Worm (Caenorhabditis elegans): Measurements from ENCODE around the gene daf-9.
A peak's percentile ranks its signal among the peaks of the same experiment; 100 is the strongest.

Gene daf-9

ce11 chrX:6169252-6169651 is 27.5 kb upstream of the daf-9 start, which contains the start of gene T25B2.2 (continued):
- no peak for TF ChIP-seq ceh-28 (tag; optimal IDR thresholded peaks at IDR 0.05)
- no peak for TF ChIP-seq ceh-62 (tag; optimal IDR thresholded peaks at IDR 0.05)
- TF ChIP-seq hmg-1.1 (GFP tag; IDR thresholded peaks at IDR 0.05), result no peak
- no peak for TF ChIP-seq tag-97 (GFP tag; IDR thresholded peaks at IDR 0.05)
- no peak for TF ChIP-seq pha-4 (GFP tag; IDR thresholded peaks at IDR 0.05)
- TF ChIP-seq pha-4 (tag; optimal IDR thresholded peaks at IDR 0.05), result no peak
- TF ChIP-seq unc-39 (tag; optimal IDR thresholded peaks at IDR 0.05), result no peak
- TF ChIP-seq nhr-48 (tag; optimal IDR thresholded peaks at IDR 0.05), result no peak
- TF ChIP-seq dmd-9 (GFP tag; IDR thresholded peaks at IDR 0.05), result no peak
- TF ChIP-seq zip-11 (GFP tag; IDR thresholded peaks at IDR 0.05), result no peak
- no peak for TF ChIP-seq snpc-4 (tag; optimal IDR thresholded peaks at IDR 0.05)
- no peak for TF ChIP-seq Y5F2A.4 (GFP tag; optimal IDR thresholded peaks at IDR 0.05)
- no peak for TF ChIP-seq F37D6.2 (tag; optimal IDR thresholded peaks at IDR 0.05)
- no peak for TF ChIP-seq daf-19 (GFP tag; conservative IDR thresholded peaks at IDR 0.05)
- peak in 1 of 2 experiments; percentile 93 for TF ChIP-seq unc-62 (GFP tag; optimal IDR thresholded peaks at IDR 0.05 in 1 of 2)
- TF ChIP-seq unc-62 (tag; optimal IDR thresholded peaks at IDR 0.05), result no peak
- TF ChIP-seq ztf-11 (tag; optimal IDR thresholded peaks at IDR 0.05), result no peak
- peak; percentile 75 for TF ChIP-seq dmd-6 (GFP tag; IDR thresholded peaks at IDR 0.05)
- TF ChIP-seq F10B5.3 (tag; optimal IDR thresholded peaks at IDR 0.05), result no peak
- TF ChIP-seq hlh-11 (tag; optimal IDR thresholded peaks at IDR 0.05), result peak; percentile 60
- TF ChIP-seq jun-1 (tag; optimal IDR thresholded peaks at IDR 0.05), result no peak
- peak; percentile 48 for TF ChIP-seq nhr-28 (tag; optimal IDR thresholded peaks at IDR 0.05)
- no peak for TF ChIP-seq gei-8 (GFP tag; optimal IDR thresholded peaks at IDR 0.05)
- peak; percentile 93 for TF ChIP-seq php-3 (GFP tag; IDR thresholded peaks at IDR 0.05)
- TF ChIP-seq unc-130 (GFP tag; optimal IDR thresholded peaks at IDR 0.05), result no peak
- TF ChIP-seq ctbp-1 (GFP tag; IDR thresholded peaks at IDR 0.05), result no peak
- no peak for TF ChIP-seq ZK337.2 (GFP tag; IDR thresholded peaks at IDR 0.05)
- TF ChIP-seq nhr-6 (tag; optimal IDR thresholded peaks at IDR 0.05), result no peak
- no peak for TF ChIP-seq aly-2 (tag; optimal IDR thresholded peaks at IDR 0.05)
- TF ChIP-seq saeg-2 (GFP tag; IDR thresholded peaks at IDR 0.05), result no peak
- no peak for TF ChIP-seq zag-1 (tag; optimal IDR thresholded peaks at IDR 0.05)
- TF ChIP-seq dpl-1 (GFP tag; optimal IDR thresholded peaks at IDR 0.05), result no peak
- TF ChIP-seq Y48G9A.11 (GFP tag; IDR thresholded peaks at IDR 0.05), result no peak
- no peak for TF ChIP-seq F44E2.7 (GFP tag; IDR thresholded peaks at IDR 0.05)
- no peak for TF ChIP-seq ama-1 (optimal IDR thresholded peaks at IDR 0.05)
- TF ChIP-seq pqm-1 (tag; optimal IDR thresholded peaks at IDR 0.05), result peak; percentile 50
- TF ChIP-seq cey-2 (tag; optimal IDR thresholded peaks at IDR 0.05; ENCODE audit: borderline replicate concordance, insufficient read depth), result no peak
- TF ChIP-seq nhr-237 (tag; optimal IDR thresholded peaks at IDR 0.05), result no peak
- no peak for TF ChIP-seq lin-29 (GFP tag; IDR thresholded peaks at IDR 0.05)
- TF ChIP-seq spr-3 (GFP tag; optimal IDR thresholded peaks at IDR 0.05), result no peak
- TF ChIP-seq daf-16 (GFP tag; optimal IDR thresholded peaks at IDR 0.05), result no peak
- peak; percentile 80 for TF ChIP-seq daf-16 (tag; optimal IDR thresholded peaks at IDR 0.05)
- TF ChIP-seq rbr-2 (tag; optimal IDR thresholded peaks at IDR 0.05), result no peak
- no peak for TF ChIP-seq zip-2 (tag; optimal IDR thresholded peaks at IDR 0.05)
- TF ChIP-seq mxl-3 (GFP tag; optimal IDR thresholded peaks at IDR 0.05), result no peak
- TF ChIP-seq ZK546.5 (tag; optimal IDR thresholded peaks at IDR 0.05), result no peak
- TF ChIP-seq hlh-30 (tag; optimal IDR thresholded peaks at IDR 0.05; ENCODE audit: insufficient read depth), result peak; percentile 29
